Worm (Caenorhabditis elegans): ENCODE data around the gene srv-27.
"Not testable (repeated sequence)": the region's sequence is repeated elsewhere in the genome, so short reads cannot be mapped to it uniquely, and the experiment has no call there.

DNA sequence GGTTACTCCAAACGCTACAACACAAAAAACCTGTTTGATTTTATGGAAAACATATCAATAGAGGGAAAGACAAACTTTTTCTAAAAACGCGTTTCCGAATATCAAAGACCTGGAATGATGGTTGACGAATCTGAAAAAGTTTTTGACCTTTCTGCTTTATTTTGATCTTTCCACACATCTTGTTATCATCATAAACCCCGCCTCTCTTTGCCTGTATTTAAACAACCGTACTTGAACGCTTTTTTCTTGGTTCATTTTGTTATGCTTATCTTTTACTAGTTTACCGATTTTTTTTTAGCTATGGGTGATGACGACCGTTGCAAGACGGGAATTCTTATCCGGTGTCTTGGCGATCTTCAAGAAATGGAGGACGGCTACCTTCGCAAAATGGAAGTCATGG lies 45.2 kb downstream of the srv-27 start, which contains the start of gene T13A10.2:
- not testable (repeated sequence) for TF ChIP-seq ztf-23, flt-1 (GFP tag; IDR thresholded peaks at IDR 0.05)

All from whole organism, midembryonic.